Worm (Caenorhabditis elegans): Measurements from ENCODE around the gene gap-1.

- TF ChIP-seq snpc-4 (tag; optimal IDR thresholded peaks at IDR 0.05) (no peak), ztf-11 (tag; optimal IDR thresholded peaks at IDR 0.05) (no peak), nhr-28 (tag; optimal IDR thresholded peaks at IDR 0.05) (no peak), ceh-88 (GFP tag; IDR thresholded peaks at IDR 0.05) (no peak), nhr-76 (tag; optimal IDR thresholded peaks at IDR 0.05) (no peak), ceh-82 (tag; optimal IDR thresholded peaks at IDR 0.05) (no peak), fkh-10 (GFP tag; optimal IDR thresholded peaks at IDR 0.05) (no peak), ces-1 (GFP tag; optimal IDR thresholded peaks at IDR 0.05) (no peak)
Measured at ce11 chrX:2144875-2145274, 47.4 kb upstream of the gap-1 start.
